Fruit fly (Drosophila melanogaster) whole organism, embryonic: Measurements from ENCODE around the gene Wdfy2.

ENCODE experiments used
- Atf-2 ChIP-seq: fragments of 200-800 bp; sonication (Bioruptor generic); optimal IDR thresholded peaks from 2 replicates; lab custom pipeline; 2016; ENCODE audit warnings: missing biosample characterization, missing genetic modification characterization
- CG11560 ChIP-seq: fragments of 200-800 bp; sonication (Bioruptor generic); IDR thresholded peaks from 3 replicates; pipeline ENCODE4 v1.3.6; 2022; ENCODE audit warnings: missing biosample characterization, missing genetic modification characterization
- CG1233 ChIP-seq: fragments of 200-800 bp; sonication (Bioruptor generic); optimal IDR thresholded peaks from 4 replicates; lab custom pipeline; 2018; ENCODE audit warnings: missing biosample characterization, mild to moderate bottlenecking, missing genetic modification characterization
- CG12659 ChIP-seq: fragments of 200-800 bp; sonication (Bioruptor generic); optimal IDR thresholded peaks from 3 replicates; lab custom pipeline; 2017; ENCODE audit warnings: mild to moderate bottlenecking, missing biosample characterization, missing genetic modification reagents, missing genetic modification characterization
- CG13123 ChIP-seq: fragments of 200-800 bp; sonication (Bioruptor generic); optimal IDR thresholded peaks from 2 replicates; lab custom pipeline; 2016; ENCODE audit warnings: missing biosample characterization, missing genetic modification characterization
- CG15696 ChIP-seq: fragments of 200-800 bp; sonication (Bioruptor generic); optimal IDR thresholded peaks from 2 replicates; lab custom pipeline; 2019; ENCODE audit warnings: missing biosample characterization, mild to moderate bottlenecking, missing genetic modification characterization, moderate library complexity
- CG1602 ChIP-seq: fragments of 200-800 bp; sonication (Bioruptor generic); optimal IDR thresholded peaks from 3 replicates; lab custom pipeline; 2016; ENCODE audit warnings: missing biosample characterization, missing genetic modification characterization
- CG2116 ChIP-seq: fragments of 200-800 bp; sonication (Bioruptor generic); optimal IDR thresholded peaks from 3 replicates; lab custom pipeline; 2018; ENCODE audit warnings: missing biosample characterization, mild to moderate bottlenecking, missing genetic modification characterization
- CG2678 ChIP-seq: fragments of 200-800 bp; sonication (Bioruptor generic); optimal IDR thresholded peaks from 3 replicates; lab custom pipeline; 2019; ENCODE audit warnings: missing biosample characterization, mild to moderate bottlenecking, missing genetic modification characterization, moderate library complexity
- CG31224 ChIP-seq: fragments of 200-800 bp; sonication (Bioruptor generic); IDR thresholded peaks from 2 replicates; pipeline ENCODE4 v1.3.6; 2022; ENCODE audit warnings: missing biosample characterization, missing genetic modification characterization
- CG32767 ChIP-seq: fragments of 200-800 bp; sonication (Bioruptor generic); IDR thresholded peaks from 2 replicates; pipeline ENCODE4 v1.3.6; 2022; ENCODE audit warnings: missing biosample characterization, missing genetic modification characterization
- CG32772 ChIP-seq: fragments of 200-800 bp; sonication (Bioruptor generic); IDR thresholded peaks from 2 replicates; pipeline ENCODE4 v1.3.6; 2022; ENCODE audit warnings: missing biosample characterization, missing genetic modification characterization
- CG4707 ChIP-seq: fragments of 200-800 bp; sonication (Bioruptor generic); optimal IDR thresholded peaks from 2 replicates; lab custom pipeline; 2018; ENCODE audit warnings: missing biosample characterization, mild to moderate bottlenecking, missing genetic modification characterization, moderate library complexity
- CG5180 ChIP-seq: fragments of 200-800 bp; sonication (Bioruptor generic); optimal IDR thresholded peaks from 3 replicates; lab custom pipeline; 2017; ENCODE audit warnings: missing biosample characterization, missing genetic modification characterization, mild to moderate bottlenecking, moderate library complexity, missing genetic modification reagents
- CG5245 ChIP-seq: fragments of 200-800 bp; sonication (Bioruptor generic); optimal IDR thresholded peaks from 3 replicates; lab custom pipeline; 2016; ENCODE audit warnings: missing biosample characterization, missing genetic modification characterization
- CG6654 ChIP-seq: fragments of 200-800 bp; sonication (Bioruptor generic); optimal IDR thresholded peaks from 2 replicates; lab custom pipeline; 2017; ENCODE audit warnings: missing biosample characterization, mild to moderate bottlenecking, missing genetic modification characterization
- CG7786 ChIP-seq: fragments of 200-800 bp; sonication (Bioruptor generic); optimal IDR thresholded peaks from 2 replicates; lab custom pipeline; 2016; ENCODE audit warnings: missing biosample characterization, missing genetic modification characterization
- CG7987 ChIP-seq: fragments of 200-800 bp; sonication (Bioruptor generic); optimal IDR thresholded peaks from 2 replicates; lab custom pipeline; 2018; ENCODE audit warnings: missing biosample characterization, mild to moderate bottlenecking, missing genetic modification characterization, moderate library complexity
- Dbx ChIP-seq: fragments of 200-800 bp; sonication (Bioruptor generic); IDR thresholded peaks from 3 replicates; pipeline ENCODE4 v1.3.6; 2022; ENCODE audit warnings: missing biosample characterization, missing genetic modification characterization
- Deaf1 ChIP-seq: fragments of 200-800 bp; optimal IDR thresholded peaks from 3 replicates; lab custom pipeline; 2019; ENCODE audit warnings: missing biosample characterization, mild to moderate bottlenecking, missing genetic modification characterization, moderate library complexity
- Dip2 ChIP-seq: fragments of 200-800 bp; sonication (Bioruptor generic); IDR thresholded peaks from 2 replicates; pipeline ENCODE4 v1.3.6; 2022; ENCODE audit warnings: missing biosample characterization, missing genetic modification characterization
- Doc3 ChIP-seq: fragments of 200-800 bp; sonication (Bioruptor generic); IDR thresholded peaks from 3 replicates; pipeline ENCODE4 v1.3.6; 2022; ENCODE audit warnings: missing biosample characterization, missing genetic modification characterization; ENCODE audit not compliant: partially characterized antibody
- Dp ChIP-seq: fragments of 200-800 bp; sonication (Bioruptor generic); optimal IDR thresholded peaks from 2 replicates; lab custom pipeline; 2018; ENCODE audit warnings: missing biosample characterization, mild to moderate bottlenecking, missing genetic modification characterization, moderate library complexity
- HHEX ChIP-seq: fragments of 200-800 bp; sonication (Bioruptor generic); optimal IDR thresholded peaks from 3 replicates; lab custom pipeline; 2017; ENCODE audit warnings: missing biosample characterization, mild to moderate bottlenecking, missing genetic modification characterization, missing genetic modification reagents
- HLH3B ChIP-seq: fragments of 200-800 bp; sonication (Bioruptor generic); IDR thresholded peaks from 2 replicates; pipeline ENCODE4 v1.3.6; 2022; ENCODE audit warnings: missing biosample characterization, missing genetic modification characterization
- HmgZ ChIP-seq: fragments of 200-800 bp; sonication (Bioruptor generic); optimal IDR thresholded peaks from 2 replicates; lab custom pipeline; 2018; ENCODE audit warnings: missing biosample characterization, mild to moderate bottlenecking, missing genetic modification characterization
- MBD-R2 ChIP-seq: fragments of 200-800 bp; sonication (Bioruptor generic); IDR thresholded peaks from 2 replicates; pipeline ENCODE4 v1.3.6; 2022; ENCODE audit warnings: missing biosample characterization, missing genetic modification characterization
- Myb ChIP-seq: fragments of 200-800 bp; sonication (Bioruptor generic); optimal IDR thresholded peaks from 2 replicates; lab custom pipeline; 2016; ENCODE audit warnings: missing biosample characterization, missing genetic modification characterization
- NC2α ChIP-seq: fragments of 200-800 bp; sonication (Bioruptor generic); optimal IDR thresholded peaks from 2 replicates; lab custom pipeline; 2016; ENCODE audit warnings: missing biosample characterization, missing genetic modification characterization
- Nf-YB ChIP-seq: fragments of 200-800 bp; sonication (Bioruptor generic); optimal IDR thresholded peaks from 3 replicates; lab custom pipeline; 2019; ENCODE audit warnings: missing biosample characterization, mild to moderate bottlenecking, missing genetic modification characterization, moderate library complexity
- PHDP ChIP-seq: fragments of 200-800 bp; sonication (Bioruptor generic); optimal IDR thresholded peaks from 3 replicates; lab custom pipeline; 2018; ENCODE audit warnings: missing biosample characterization, mild to moderate bottlenecking, missing genetic modification characterization, moderate library complexity
- Ptx1 ChIP-seq: fragments of 200-800 bp; sonication (Bioruptor generic); IDR thresholded peaks from 2 replicates; pipeline ENCODE4 v1.3.6; 2022; ENCODE audit warnings: missing biosample characterization, missing genetic modification characterization
- Sin3A ChIP-seq: fragments of >200 bp; optimal IDR thresholded peaks from 2 replicates; lab custom pipeline; 2018
- Vsx1 ChIP-seq: fragments of 200-800 bp; sonication (Bioruptor generic); optimal IDR thresholded peaks from 2 replicates; lab custom pipeline; 2017; ENCODE audit warnings: missing biosample characterization, mild to moderate bottlenecking, missing genetic modification characterization, missing genetic modification reagents
- ara ChIP-seq: fragments of 200-800 bp; sonication (Bioruptor generic); IDR thresholded peaks from 2 replicates; pipeline ENCODE4 v1.3.6; 2022; ENCODE audit warnings: missing biosample characterization, missing genetic modification characterization
- az2 ChIP-seq: fragments of 200-800 bp; sonication (Bioruptor generic); optimal IDR thresholded peaks from 3 replicates; lab custom pipeline; 2016; ENCODE audit warnings: missing biosample characterization, missing genetic modification characterization
- cad ChIP-seq: fragments of >200 bp; optimal IDR thresholded peaks from 2 replicates; lab custom pipeline; 2017; ENCODE audit warnings: missing biosample characterization, missing genetic modification characterization
- chm ChIP-seq: fragments of 200-800 bp; sonication (Bioruptor generic); IDR thresholded peaks from 2 replicates; pipeline ENCODE4 v1.3.6; 2022; ENCODE audit warnings: missing biosample characterization, missing genetic modification characterization
- crc ChIP-seq: fragments of 200-800 bp; sonication (Bioruptor generic); optimal IDR thresholded peaks from 2 replicates; lab custom pipeline; 2016; ENCODE audit warnings: missing biosample characterization, missing genetic modification characterization
- crol ChIP-seq: fragments of 200-800 bp; sonication (Bioruptor generic); IDR thresholded peaks from 2 replicates; pipeline ENCODE4 v1.3.6; 2022; ENCODE audit warnings: missing biosample characterization, missing genetic modification characterization
- gce ChIP-seq: fragments of 200-800 bp; sonication (Bioruptor generic); IDR thresholded peaks from 3 replicates; pipeline ENCODE4 v1.3.6; 2022; ENCODE audit warnings: missing biosample characterization, missing genetic modification characterization
- gcm ChIP-seq: fragments of 200-800 bp; sonication (Bioruptor generic); optimal IDR thresholded peaks from 2 replicates; lab custom pipeline; 2019; ENCODE audit warnings: missing biosample characterization, mild to moderate bottlenecking, missing genetic modification characterization, moderate library complexity
- gfzf ChIP-seq: fragments of 200-800 bp; sonication (Bioruptor generic); optimal IDR thresholded peaks from 2 replicates; lab custom pipeline; 2016; ENCODE audit warnings: missing biosample characterization, mild to moderate bottlenecking, missing genetic modification characterization, moderate library complexity
- hbn ChIP-seq: fragments of 200-800 bp; sonication (Bioruptor generic); IDR thresholded peaks from 2 replicates; pipeline ENCODE4 v1.3.6; 2022; ENCODE audit warnings: missing biosample characterization, missing genetic modification characterization; ENCODE audit not compliant: partially characterized antibody
- oc ChIP-seq: fragments of 200-800 bp; sonication (Bioruptor generic); optimal IDR thresholded peaks from 2 replicates; lab custom pipeline; 2018; ENCODE audit warnings: missing biosample characterization, mild to moderate bottlenecking, missing genetic modification characterization, moderate library complexity
- odd ChIP-seq: fragments of 200-800 bp; sonication (Bioruptor generic); optimal IDR thresholded peaks from 2 replicates; lab custom pipeline; 2017; ENCODE audit warnings: missing biosample characterization, mild to moderate bottlenecking, missing genetic modification characterization
- phol ChIP-seq: fragments of 200-800 bp; sonication (Bioruptor generic); optimal IDR thresholded peaks from 3 replicates; lab custom pipeline; 2018; ENCODE audit warnings: missing biosample characterization, mild to moderate bottlenecking, missing genetic modification characterization, moderate library complexity
- salm ChIP-seq: fragments of 200-800 bp; sonication (Bioruptor generic); optimal IDR thresholded peaks from 2 replicates; lab custom pipeline; 2018; ENCODE audit warnings: missing biosample characterization, mild to moderate bottlenecking, missing genetic modification characterization
- stwl ChIP-seq: fragments of 200-800 bp; sonication (Bioruptor generic); optimal IDR thresholded peaks from 3 replicates; lab custom pipeline; 2018; ENCODE audit warnings: missing biosample characterization, mild to moderate bottlenecking, missing genetic modification characterization, moderate library complexity
- sug ChIP-seq: fragments of 200-800 bp; optimal IDR thresholded peaks from 2 replicates; lab custom pipeline; 2019; ENCODE audit warnings: missing biosample characterization, mild to moderate bottlenecking, missing genetic modification characterization, moderate library complexity
- usp ChIP-seq: fragments of >200 bp; optimal IDR thresholded peaks from 2 replicates; lab custom pipeline; 2017; ENCODE audit warnings: missing biosample characterization, missing genetic modification characterization
- vnd ChIP-seq: fragments of 200-800 bp; sonication (Bioruptor generic); IDR thresholded peaks from 3 replicates; pipeline ENCODE4 v1.3.6; 2022; ENCODE audit warnings: missing biosample characterization, missing genetic modification characterization; ENCODE audit not compliant: partially characterized antibody
- wdn ChIP-seq: fragments of 200-800 bp; sonication (Bioruptor generic); IDR thresholded peaks from 2 replicates; pipeline ENCODE4 v1.3.6; 2022; ENCODE audit warnings: missing biosample characterization, missing genetic modification characterization

The Wdfy2 gene

DNA sequence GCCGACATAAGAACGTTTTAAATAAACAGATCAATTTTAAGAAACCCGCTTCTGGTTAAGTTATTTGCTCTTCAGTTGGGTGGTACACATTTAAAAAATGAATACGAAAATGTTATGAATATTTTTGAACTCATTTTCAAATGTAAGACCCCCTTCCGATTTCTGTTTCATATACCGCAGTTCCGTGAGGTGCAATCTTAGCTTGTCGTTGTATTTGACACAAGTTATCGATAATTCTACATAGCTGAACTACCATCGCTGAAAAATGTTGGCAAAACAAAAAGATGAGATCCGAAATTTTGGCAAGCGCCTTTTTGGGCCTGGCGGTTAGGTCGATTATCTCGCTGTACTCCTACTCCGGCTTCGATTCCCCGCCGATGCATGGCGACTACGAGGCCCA lies 43.2 kb upstream of the Wdfy2 start, which contains the start of gene gny (continued):
- TF ChIP-seq CG31224 (no peak), Dbx (no peak), Doc3 (GFP tag; lab: Robert Waterston, UW) (no peak), CG11560 (tag; lab: Robert Waterston, UW) (no peak), usp (GFP tag; lab: Kevin White, UChicago) (no peak), MBD-R2 (GFP tag; lab: Robert Waterston, UW) (peak; percentile 88), CG32767 (GFP tag; lab: Robert Waterston, UW) (no peak), HLH3B (GFP tag; lab: Robert Waterston, UW) (no peak), CG13123 (GFP tag; lab: Kevin White, UChicago) (no peak), CG5245 (GFP tag; lab: Kevin White, UChicago) (no peak), CG1233 (GFP tag; lab: Kevin White, UChicago) (no peak), Nf-YB (no peak), Dp (peak; percentile 74), chm (no peak), NC2α (GFP tag; lab: Kevin White, UChicago) (no peak), salm (tag; lab: Kevin White, UChicago) (no peak), gcm (GFP tag; lab: Kevin White, UChicago) (no peak), crol (GFP tag; lab: Robert Waterston, UW) (no peak), ara (GFP tag; lab: Robert Waterston, UW) (no peak), Atf-2 (GFP tag; lab: Kevin White, UChicago) (no peak), CG2678 (no peak), CG4707 (GFP tag; lab: Kevin White, UChicago) (no peak), CG2116 (peak; percentile 35), CG7786 (GFP tag; lab: Kevin White, UChicago) (no peak), stwl (tag; lab: Kevin White, UChicago) (peak; percentile 42), HHEX (GFP tag; lab: Kevin White, UChicago) (no peak), CG6654 (GFP tag; lab: Kevin White, UChicago) (no peak), az2 (GFP tag; lab: Kevin White, UChicago) (no peak), odd (GFP tag; lab: Kevin White, UChicago) (no peak), gfzf (GFP tag; lab: Kevin White, UChicago) (peak; percentile 19), gce (GFP tag; lab: Robert Waterston, UW) (no peak), HmgZ (tag; lab: Kevin White, UChicago) (peak; percentile 32), CG1602 (GFP tag; lab: Kevin White, UChicago) (no peak), Deaf1 (tag; lab: Kevin White, UChicago) (no peak), phol (tag; lab: Kevin White, UChicago) (peak; percentile 9), CG15696 (tag; lab: Kevin White, UChicago) (no peak), Ptx1 (no peak), crc (GFP tag; lab: Kevin White, UChicago) (no peak), cad (GFP tag; lab: Kevin White, UChicago) (no peak), sug (tag; lab: Kevin White, UChicago) (peak; percentile 70), Vsx1 (GFP tag; lab: Kevin White, UChicago) (no peak), wdn (GFP tag; lab: Robert Waterston, UW) (no peak), Myb (GFP tag; lab: Kevin White, UChicago) (peak; percentile 82), hbn (GFP tag; lab: Robert Waterston, UW) (no peak), CG5180 (GFP tag; lab: Kevin White, UChicago) (no peak), CG7987 (no peak), PHDP (tag; lab: Kevin White, UChicago) (no peak), CG32772 (GFP tag; lab: Robert Waterston, UW) (no peak), CG12659 (no peak), vnd (GFP tag; lab: Robert Waterston, UW) (no peak), oc (tag; lab: Kevin White, UChicago) (no peak), Sin3A (lab: Kevin White, UChicago) (peak; percentile 2), Dip2 (GFP tag; lab: Robert Waterston, UW) (no peak)
